Fruit fly (Drosophila melanogaster) whole organism, wandering third instar larva: ENCODE measurements around the gene CG13455.

Experiments used
- Abd-B ChIP-seq: fragments of >200 bp; optimal IDR thresholded peaks from 2 replicates; lab custom pipeline; 2017; ENCODE audit warnings: missing biosample characterization, missing genetic modification characterization
- CG32264 ChIP-seq: fragments of 200-800 bp; sonication (Bioruptor generic); optimal IDR thresholded peaks from 2 replicates; lab custom pipeline; 2016; ENCODE audit warnings: missing biosample characterization, missing genetic modification characterization
- CG9705 ChIP-seq: fragments of 200-800 bp; sonication (Bioruptor generic); optimal IDR thresholded peaks from 2 replicates; lab custom pipeline; 2018; ENCODE audit warnings: missing biosample characterization, mild to moderate bottlenecking, missing genetic modification characterization
- CrebA ChIP-seq: fragments of 200-800 bp; sonication (Bioruptor generic); optimal IDR thresholded peaks from 2 replicates; lab custom pipeline; 2016; ENCODE audit warnings: missing biosample characterization, mild to moderate bottlenecking, missing genetic modification characterization, borderline replicate concordance
- Dfd ChIP-seq: fragments of >200 bp; optimal IDR thresholded peaks from 2 replicates; lab custom pipeline; 2017; ENCODE audit warnings: missing biosample characterization, missing genetic modification characterization
- Dif ChIP-seq: fragments of 200-275, 200-300 bp; sonication (Bioruptor generic); optimal IDR thresholded peaks from 2 replicates; lab custom pipeline; 2018; ENCODE audit warnings: missing biosample characterization, missing genetic modification characterization; ENCODE audit not compliant: partially characterized antibody
- GATAd ChIP-seq: sonication (Bioruptor generic); optimal IDR thresholded peaks from 2 replicates; lab custom pipeline; 2016; ENCODE audit warnings: missing biosample characterization, missing genetic modification characterization
- HLH106 ChIP-seq: fragments of 200-800 bp; optimal IDR thresholded peaks from 3 replicates; lab custom pipeline; 2019; ENCODE audit warnings: missing biosample characterization, mild to moderate bottlenecking, missing genetic modification characterization, moderate library complexity
- Hnf4 ChIP-seq: fragments of 200-800 bp; sonication (Bioruptor generic); optimal IDR thresholded peaks from 2 replicates; lab custom pipeline; 2016; ENCODE audit warnings: missing biosample characterization, mild to moderate bottlenecking, missing genetic modification characterization
- Hr78 ChIP-seq: fragments of >200 bp; optimal IDR thresholded peaks from 2 replicates; lab custom pipeline; 2017; ENCODE audit warnings: missing biosample characterization, missing genetic modification characterization
- Hr83 ChIP-seq: fragments of 200-300 bp; sonication (Bioruptor generic); optimal IDR thresholded peaks from 2 replicates; lab custom pipeline; 2016; ENCODE audit warnings: missing biosample characterization, mild to moderate bottlenecking, missing genetic modification characterization, moderate library complexity; ENCODE audit not compliant: poor library complexity, severe bottlenecking
- Jra ChIP-seq: sonication (Bioruptor generic); optimal IDR thresholded peaks from 2 replicates; lab custom pipeline; 2016; ENCODE audit warnings: missing biosample characterization, missing genetic modification characterization
- Mio ChIP-seq: sonication (Bioruptor generic); optimal IDR thresholded peaks from 2 replicates; lab custom pipeline; 2016; ENCODE audit warnings: missing biosample characterization, missing genetic modification characterization
- Myc ChIP-seq: fragments of >200 bp; optimal IDR thresholded peaks from 2 replicates; lab custom pipeline; 2017
- N ChIP-seq: fragments of >200 bp; optimal IDR thresholded peaks from 2 replicates; lab custom pipeline; 2018; ENCODE audit warnings: missing biosample characterization, missing external identifiers, missing genetic modification characterization
- OdsH ChIP-seq: fragments of 200-800 bp; sonication (Bioruptor generic); optimal IDR thresholded peaks from 2 replicates; lab custom pipeline; 2016; ENCODE audit warnings: missing biosample characterization, mild to moderate bottlenecking, missing genetic modification characterization
- Rel ChIP-seq, 2 experiments: fragments of 200-800 bp; sonication (Bioruptor generic) in 1 of 2; optimal IDR thresholded peaks; 2 replicates in 1 of 2; 3 replicates in 1 of 2; lab custom pipeline; 2016 to 2019; ENCODE audit warnings: mild to moderate bottlenecking in 2 of 2, missing biosample characterization in 2 of 2, missing genetic modification characterization in 2 of 2, moderate library complexity in 1 of 2
- Sp1 ChIP-seq: fragments of 200-800 bp; sonication (Bioruptor generic); optimal IDR thresholded peaks from 3 replicates; lab custom pipeline; 2019; ENCODE audit warnings: missing biosample characterization, mild to moderate bottlenecking, missing genetic modification characterization, moderate library complexity
- Vsx2 ChIP-seq: fragments of 200-300, 225-300 bp; sonication (Bioruptor generic); optimal IDR thresholded peaks from 2 replicates; lab custom pipeline; 2018; ENCODE audit warnings: missing biosample characterization, missing genetic modification characterization; ENCODE audit not compliant: partially characterized antibody
- br ChIP-seq: fragments of 200-800 bp; sonication (Bioruptor generic); optimal IDR thresholded peaks from 2 replicates; lab custom pipeline; 2016; ENCODE audit warnings: missing biosample characterization, missing genetic modification characterization
- brk ChIP-seq: fragments of 200-800 bp; sonication (Bioruptor generic); optimal IDR thresholded peaks from 2 replicates; lab custom pipeline; 2016; ENCODE audit warnings: missing biosample characterization, mild to moderate bottlenecking, missing genetic modification characterization
- dl ChIP-seq, 2 experiments: fragments of 175-275, 200-275 bp in 1 of 2; fragments of 200-275 bp in 1 of 2; sonication (Bioruptor generic); optimal IDR thresholded peaks; lab custom pipeline; 2018; ENCODE audit warnings: mild to moderate bottlenecking in 2 of 2, missing biosample characterization in 2 of 2, missing genetic modification characterization in 2 of 2, moderate library complexity in 2 of 2; ENCODE audit not compliant: partially characterized antibody in 2 of 2, insufficient read depth in 1 of 2
- dmrt93B ChIP-seq: fragments of 200-800 bp; sonication (Bioruptor generic); optimal IDR thresholded peaks from 2 replicates; lab custom pipeline; 2018; ENCODE audit warnings: missing biosample characterization, mild to moderate bottlenecking, missing genetic modification characterization
- dsf ChIP-seq: sonication (Bioruptor generic); optimal IDR thresholded peaks from 2 replicates; lab custom pipeline; 2016; ENCODE audit warnings: missing biosample characterization, missing genetic modification characterization, borderline replicate concordance
- ey ChIP-seq: fragments of 200-800 bp; sonication (Bioruptor generic); optimal IDR thresholded peaks from 2 replicates; lab custom pipeline; 2016; ENCODE audit warnings: missing biosample characterization, missing genetic modification characterization
- foxo ChIP-seq, 2 experiments: fragments of 200-800 bp; sonication (Bioruptor generic); optimal IDR thresholded peaks; 2 replicates in 1 of 2; 3 replicates in 1 of 2; lab custom pipeline; 2016 to 2017; ENCODE audit warnings: missing biosample characterization in 2 of 2, missing genetic modification characterization in 2 of 2
- fru ChIP-seq: fragments of 200-800 bp; sonication (Bioruptor generic); optimal IDR thresholded peaks from 3 replicates; lab custom pipeline; 2016; ENCODE audit warnings: missing biosample characterization, mild to moderate bottlenecking, missing genetic modification characterization
- h ChIP-seq: fragments of 200-800 bp; sonication (Bioruptor generic); optimal IDR thresholded peaks from 3 replicates; lab custom pipeline; 2016; ENCODE audit warnings: missing biosample characterization, mild to moderate bottlenecking, missing genetic modification characterization
- jim ChIP-seq: fragments of 175-275, 200-325 bp; sonication (Bioruptor generic); optimal IDR thresholded peaks from 2 replicates; lab custom pipeline; 2016; ENCODE audit warnings: missing biosample characterization, mild to moderate bottlenecking, missing genetic modification characterization
- lola ChIP-seq: fragments of >200 bp; optimal IDR thresholded peaks from 2 replicates; lab custom pipeline; 2017; ENCODE audit warnings: missing biosample characterization, missing genetic modification characterization
- pan ChIP-seq: fragments of >200 bp; optimal IDR thresholded peaks from 2 replicates; lab custom pipeline; 2017
- psq ChIP-seq: fragments of 200-800 bp; sonication (Bioruptor generic); optimal IDR thresholded peaks from 3 replicates; lab custom pipeline; 2017; ENCODE audit warnings: missing biosample characterization, mild to moderate bottlenecking, missing genetic modification characterization, moderate library complexity
- rgr ChIP-seq: fragments of 200-800 bp; sonication (Bioruptor generic); optimal IDR thresholded peaks from 3 replicates; lab custom pipeline; 2016; ENCODE audit warnings: missing biosample characterization, mild to moderate bottlenecking, missing genetic modification characterization
- sage ChIP-seq: fragments of 200-800 bp; sonication (Bioruptor generic); optimal IDR thresholded peaks from 2 replicates; lab custom pipeline; 2016; ENCODE audit warnings: missing biosample characterization, mild to moderate bottlenecking, missing genetic modification characterization
- sv ChIP-seq: fragments of 200-800 bp; sonication (Bioruptor generic); optimal IDR thresholded peaks from 3 replicates; lab custom pipeline; 2016; ENCODE audit warnings: missing biosample characterization, missing genetic modification characterization
- tai ChIP-seq: sonication (Bioruptor generic); optimal IDR thresholded peaks from 2 replicates; lab custom pipeline; 2016; ENCODE audit warnings: missing biosample characterization, missing genetic modification characterization
- usp ChIP-seq: fragments of >200 bp; optimal IDR thresholded peaks from 2 replicates; lab custom pipeline; 2017; ENCODE audit warnings: missing biosample characterization, missing genetic modification characterization
- woc ChIP-seq: sonication (Bioruptor generic); optimal IDR thresholded peaks from 2 replicates; lab custom pipeline; 2016; ENCODE audit warnings: missing biosample characterization, mild to moderate bottlenecking, missing genetic modification characterization

The CG13455 gene

dm6 chr3L:15533402-15534129, 37.2 kb downstream of the CG13455 start:
- TF ChIP-seq Abd-B (GFP tag; lab: Kevin White, UChicago) (no peak), GATAd (GFP tag; lab: Kevin White, UChicago) (no peak), CrebA (GFP tag; lab: Kevin White, UChicago) (peak; percentile 60), Rel (GFP tag; optimal IDR thresholded peaks at IDR 0.05; lab: Kevin White, UChicago) (peak; percentile 45), Rel (tag; optimal IDR thresholded peaks at IDR 0.05; lab: Kevin White, UChicago) (peak; percentile 84), psq (peak; percentile 74), Sp1 (GFP tag; lab: Kevin White, UChicago) (peak; percentile 86), CG9705 (GFP tag; lab: Kevin White, UChicago) (peak; percentile 65), dl (GFP tag; optimal IDR thresholded peaks at IDR 0.05; lab: Kevin White, UChicago; ENCODE audit: insufficient read depth in 1 of 2, partially characterized antibody in 2 of 2) (no peak), lola (GFP tag; lab: Kevin White, UChicago) (no peak), sage (GFP tag; lab: Kevin White, UChicago) (peak; percentile 76), br (GFP tag; lab: Kevin White, UChicago) (peak; percentile 92), Hnf4 (GFP tag; lab: Kevin White, UChicago) (peak; percentile 63), rgr (GFP tag; lab: Kevin White, UChicago) (peak; percentile 89), Hr83 (GFP tag; lab: Kevin White, UChicago) (no peak), N (GFP tag; lab: Kevin White, UChicago) (no peak), dsf (GFP tag; lab: Kevin White, UChicago) (no peak), woc (GFP tag; lab: Kevin White, UChicago) (peak; percentile 93), Dfd (GFP tag; lab: Kevin White, UChicago) (no peak), pan (no peak), usp (no peak), sv (GFP tag; lab: Kevin White, UChicago) (no peak), ey (GFP tag; lab: Kevin White, UChicago) (peak; percentile 93), OdsH (GFP tag; lab: Kevin White, UChicago) (peak; percentile 92), HLH106 (tag; lab: Kevin White, UChicago) (peak; percentile 89), h (peak; percentile 93), dmrt93B (GFP tag; lab: Kevin White, UChicago) (peak; percentile 84), tai (GFP tag; lab: Kevin White, UChicago) (peak; percentile 80), jim (GFP tag; lab: Kevin White, UChicago) (no peak), CG32264 (GFP tag; lab: Kevin White, UChicago) (peak; percentile 55), Jra (GFP tag; lab: Kevin White, UChicago) (peak; percentile 62), foxo (GFP tag; optimal IDR thresholded peaks at IDR 0.05; lab: Kevin White, UChicago) (peak; percentile 59 to 92), Mio (GFP tag; lab: Kevin White, UChicago) (peak; percentile 23), brk (GFP tag; lab: Kevin White, UChicago) (peak; percentile 8), Vsx2 (GFP tag; lab: Kevin White, UChicago) (no peak), Dif (GFP tag; lab: Kevin White, UChicago) (peak; percentile 1), Myc (lab: Kevin White, UChicago) (no peak), fru (GFP tag; lab: Kevin White, UChicago) (peak; percentile 92), Hr78 (GFP tag; lab: Kevin White, UChicago) (no peak)
